Worm (Caenorhabditis elegans) whole organism, mixed stage, embryonic: Measurements from ENCODE around the gene lin-22.

Experiments used
- bed-3 ChIP-seq: fragments of 200-800 bp; sonication (Bioruptor generic); optimal IDR thresholded peaks from 3 replicates; lab custom pipeline; 2018; ENCODE audit warnings: mild to moderate bottlenecking, missing genetic modification characterization, moderate library complexity, missing compliant biosample characterization
- blmp-1 ChIP-seq: fragments of 150-350 bp; optimal IDR thresholded peaks from 2 replicates; lab custom pipeline; 2014; ENCODE audit warnings: missing biosample characterization, missing genetic modification characterization
- ceh-83 ChIP-seq: fragments of 200-800 bp; sonication (Bioruptor generic); optimal IDR thresholded peaks from 2 replicates; lab custom pipeline; 2018; ENCODE audit warnings: mild to moderate bottlenecking, missing genetic modification characterization, missing compliant biosample characterization
- cnd-1 ChIP-seq: fragments of 200-800 bp; sonication (Bioruptor generic); optimal IDR thresholded peaks from 2 replicates; lab custom pipeline; 2018; ENCODE audit warnings: mild to moderate bottlenecking, missing genetic modification characterization, missing compliant biosample characterization
- drap-1 ChIP-seq: fragments of 200-800 bp; sonication (Bioruptor generic); optimal IDR thresholded peaks from 3 replicates; lab custom pipeline; 2018; ENCODE audit warnings: mild to moderate bottlenecking, missing genetic modification characterization, missing compliant biosample characterization
- elt-3 ChIP-seq: fragments of 150-350 bp; optimal IDR thresholded peaks from 2 replicates; lab custom pipeline; 2014; ENCODE audit warnings: missing biosample characterization, missing genetic modification characterization
- lin-32 ChIP-seq: fragments of 200-800 bp; sonication (Bioruptor generic); optimal IDR thresholded peaks from 2 replicates; lab custom pipeline; 2018; ENCODE audit warnings: mild to moderate bottlenecking, missing genetic modification characterization, missing compliant biosample characterization
- lsy-2 ChIP-seq: fragments of 150-350 bp; optimal IDR thresholded peaks from 2 replicates; lab custom pipeline; 2014; ENCODE audit warnings: missing biosample characterization, missing genetic modification characterization
- mls-2 ChIP-seq: sonication (generic microtip); optimal IDR thresholded peaks from 2 replicates; lab custom pipeline; 2016; ENCODE audit warnings: mild to moderate bottlenecking, missing genetic modification characterization, moderate library complexity, missing compliant biosample characterization
- nhr-2 ChIP-seq: fragments of 150-350 bp; optimal IDR thresholded peaks from 2 replicates; lab custom pipeline; 2014; ENCODE audit warnings: missing biosample characterization, missing genetic modification characterization
- nhr-28 ChIP-seq: fragments of 150-350 bp; optimal IDR thresholded peaks from 2 replicates; lab custom pipeline; 2014; ENCODE audit warnings: missing biosample characterization, missing genetic modification characterization
- pha-4 ChIP-seq: fragments of 150-350 bp; optimal IDR thresholded peaks from 2 replicates; lab custom pipeline; 2018; ENCODE audit warnings: missing biosample characterization, missing genetic modification reagents, missing genetic modification characterization
- sem-2 ChIP-seq: fragments of 200-800 bp; sonication (Bioruptor generic); optimal IDR thresholded peaks from 2 replicates; lab custom pipeline; 2018; ENCODE audit warnings: mild to moderate bottlenecking, missing genetic modification characterization, missing compliant biosample characterization
- tbx-8 ChIP-seq: fragments of 200-800 bp; sonication (Bioruptor generic); optimal IDR thresholded peaks from 2 replicates; lab custom pipeline; 2018; ENCODE audit warnings: mild to moderate bottlenecking, missing genetic modification characterization, moderate library complexity, missing compliant biosample characterization
- ztf-11 ChIP-seq: fragments of 150-350 bp; optimal IDR thresholded peaks from 2 replicates; lab custom pipeline; 2014; ENCODE audit warnings: missing biosample characterization, missing genetic modification characterization

The lin-22 gene

ce11 chrIV:3069619-3070260 is 50.2 kb downstream of the lin-22 start, which contains the start of gene cpg-9:
TSS of gene cpg-9 (minus strand) at chrIV:3070210.
- TF ChIP-seq tbx-8 (GFP tag; lab: Kevin White, UChicago) (no peak), pha-4 (tag; lab: Kevin White, UChicago) (no peak), lsy-2 (no peak), cnd-1 (no peak), lin-32 (no peak), mls-2 (tag; lab: Kevin White, UChicago) (no peak), nhr-2 (tag; lab: Kevin White, UChicago) (no peak), elt-3 (tag; lab: Kevin White, UChicago) (no peak), blmp-1 (tag; lab: Kevin White, UChicago) (no peak), drap-1 (GFP tag; lab: Kevin White, UChicago) (no peak), bed-3 (GFP tag; lab: Kevin White, UChicago) (no peak)

- TF ChIP-seq pha-4 (tag; lab: Kevin White, UChicago) (no peak), nhr-28 (no peak), ztf-11 (no peak), ceh-83 (no peak), sem-2 (GFP tag; lab: Kevin White, UChicago) (no peak)
Observed at ce11 chrIV:3071997-3072396, 52.5 kb downstream of the lin-22 start, which contains the start of gene Y67D8C.2. TSS of gene Y67D8C.2 (plus strand) at chrIV:3072297.
